Worm (Caenorhabditis elegans) whole organism, L4 larva: ENCODE data around the gene tatn-1.

Experiments used
- T26A8.4 ChIP-seq: fragments of 200-800 bp; sonication (Bioruptor generic); IDR thresholded peaks from 2 replicates; pipeline ENCODE4 v1.3.6; 2022; ENCODE audit warnings: missing genetic modification characterization, missing compliant biosample characterization
- Y105C5A.15 ChIP-seq: fragments of 200-800 bp; sonication (Bioruptor generic); IDR thresholded peaks from 2 replicates; pipeline ENCODE4 v1.3.6; 2022; ENCODE audit warnings: missing genetic modification characterization, missing compliant biosample characterization
- Y48G9A.11 ChIP-seq: fragments of 200-800 bp; sonication (Bioruptor generic); IDR thresholded peaks from 2 replicates; pipeline ENCODE4 v1.3.6; 2022; ENCODE audit warnings: missing genetic modification reagents, missing genetic modification characterization, missing compliant biosample characterization
- Y5F2A.4 ChIP-seq: fragments of 200-800 bp; sonication (Bioruptor generic); optimal IDR thresholded peaks from 2 replicates; lab custom pipeline; 2018; ENCODE audit warnings: mild to moderate bottlenecking, missing genetic modification characterization, missing compliant biosample characterization
- Y75B8A.6 ChIP-seq: fragments of 200-800 bp; sonication (Bioruptor generic); IDR thresholded peaks from 2 replicates; pipeline ENCODE4 v1.3.6; 2022; ENCODE audit warnings: missing genetic modification reagents, missing genetic modification characterization, missing compliant biosample characterization
- aha-1 ChIP-seq: fragments of 150-350 bp; peaks from one replicate; lab custom pipeline; 2014; ENCODE audit warnings: missing biosample characterization, missing genetic modification characterization
- ama-1 ChIP-seq: fragments of 150-350 bp; optimal IDR thresholded peaks from 2 replicates; lab custom pipeline; 2014; ENCODE audit warnings: inconsistent platforms, mixed read lengths
- arid-1 ChIP-seq: fragments of 200-800 bp; sonication (Bioruptor generic); conservative IDR thresholded peaks from 2 replicates; pipeline ENCODE4 v1.3.6; 2022; ENCODE audit warnings: missing genetic modification reagents, missing genetic modification characterization, missing compliant biosample characterization
- daf-8 ChIP-seq: fragments of 200-800 bp; sonication (Bioruptor generic); IDR thresholded peaks from 2 replicates; pipeline ENCODE4 v1.3.6; 2022; ENCODE audit warnings: missing genetic modification characterization, missing compliant biosample characterization
- dmd-6 ChIP-seq: fragments of 200-800 bp; sonication (Bioruptor generic); IDR thresholded peaks from 2 replicates; pipeline ENCODE4 v1.3.6; 2022; ENCODE audit warnings: missing genetic modification reagents, missing genetic modification characterization, missing compliant biosample characterization
- dmd-9 ChIP-seq: fragments of 200-800 bp; sonication (Bioruptor generic); IDR thresholded peaks from 2 replicates; pipeline ENCODE4 v1.3.6; 2022; ENCODE audit warnings: missing genetic modification reagents, missing genetic modification characterization, missing compliant biosample characterization
- dve-1 ChIP-seq: sonication (generic microtip); optimal IDR thresholded peaks from 2 replicates; lab custom pipeline; 2017; ENCODE audit warnings: antibody characterized with exemption, mild to moderate bottlenecking, missing genetic modification characterization, missing compliant biosample characterization; ENCODE audit not compliant: insufficient read depth
- egl-27 ChIP-seq: sonication (generic microtip); optimal IDR thresholded peaks from 3 replicates; lab custom pipeline; 2017; ENCODE audit warnings: missing biosample characterization, missing genetic modification reagents, missing genetic modification characterization
- egl-43 ChIP-seq: fragments of 200-800 bp; sonication (Bioruptor generic); IDR thresholded peaks from 2 replicates; pipeline ENCODE4 v1.3.6; 2022; ENCODE audit warnings: missing genetic modification reagents, missing genetic modification characterization, missing compliant biosample characterization
- fos-1 ChIP-seq: fragments of 150-350 bp; optimal IDR thresholded peaks from 2 replicates; lab custom pipeline; 2014; ENCODE audit warnings: missing biosample characterization, missing genetic modification characterization
- hif-1 ChIP-seq, 2 experiments: sonication (generic microtip); optimal IDR thresholded peaks; 2 replicates each; lab custom pipeline; 2016 to 2017; ENCODE audit warnings: missing compliant biosample characterization in 2 of 2, missing genetic modification characterization in 2 of 2, missing genetic modification reagents in 2 of 2, missing genotype in 2 of 2, mild to moderate bottlenecking in 1 of 2
- hlh-11 ChIP-seq: fragments of 200-800 bp; sonication (Bioruptor generic); optimal IDR thresholded peaks from 2 replicates; lab custom pipeline; 2018; ENCODE audit warnings: mild to moderate bottlenecking, missing genetic modification characterization, missing compliant biosample characterization
- hlh-30 ChIP-seq: sonication (generic microtip); optimal IDR thresholded peaks from 2 replicates; lab custom pipeline; 2017; ENCODE audit warnings: antibody characterized with exemption, mild to moderate bottlenecking, missing genetic modification characterization, missing compliant biosample characterization; ENCODE audit not compliant: insufficient read depth
- hmg-1.1 ChIP-seq: fragments of 200-800 bp; sonication (Bioruptor generic); IDR thresholded peaks from 2 replicates; pipeline ENCODE4 v1.3.6; 2022; ENCODE audit warnings: missing genetic modification reagents, missing genetic modification characterization, missing compliant biosample characterization
- jun-1 ChIP-seq: fragments of 150-350 bp; optimal IDR thresholded peaks from 2 replicates; lab custom pipeline; 2014; ENCODE audit warnings: missing biosample characterization, missing genetic modification reagents, missing genetic modification characterization
- lin-13 ChIP-seq: fragments of 150-350 bp; optimal IDR thresholded peaks from 2 replicates; lab custom pipeline; 2014; ENCODE audit warnings: missing biosample characterization, missing genetic modification reagents, missing genetic modification characterization
- lin-15B ChIP-seq: fragments of 150-350 bp; sonication (generic microtip); optimal IDR thresholded peaks from 3 replicates; lab custom pipeline; 2014; ENCODE audit warnings: missing biosample characterization, missing genetic modification characterization
- lin-39 ChIP-seq: fragments of 150-350 bp; optimal IDR thresholded peaks from 2 replicates; lab custom pipeline; 2014; ENCODE audit warnings: missing biosample characterization, missing genetic modification reagents, missing genetic modification characterization
- madf-5 ChIP-seq, 2 experiments: fragments of 200-800 bp; sonication (Bioruptor generic); IDR thresholded peaks; 2 replicates each; pipeline ENCODE4 v1.3.6; 2022; ENCODE audit warnings: missing compliant biosample characterization in 2 of 2, missing genetic modification characterization in 2 of 2
- mes-2 ChIP-seq: sonication (generic microtip); optimal IDR thresholded peaks from 2 replicates; lab custom pipeline; 2016; ENCODE audit warnings: missing genotype, mild to moderate bottlenecking, missing genetic modification characterization, missing compliant biosample characterization; ENCODE audit not compliant: poor library complexity, severe bottlenecking
- nhr-11 ChIP-seq: fragments of 150-350 bp; optimal IDR thresholded peaks from 2 replicates; lab custom pipeline; 2014; ENCODE audit warnings: missing biosample characterization, missing genetic modification characterization
- nhr-25 ChIP-seq: sonication (generic microtip); optimal IDR thresholded peaks from 2 replicates; lab custom pipeline; 2017; ENCODE audit warnings: missing genetic modification characterization, mild to moderate bottlenecking, missing compliant biosample characterization, antibody characterized with exemption, moderate library complexity, borderline replicate concordance; ENCODE audit not compliant: insufficient read depth
- nhr-41 ChIP-seq: fragments of 200-800 bp; sonication (Bioruptor generic); IDR thresholded peaks from 2 replicates; pipeline ENCODE4 v1.3.6; 2022; ENCODE audit warnings: missing genetic modification reagents, missing genetic modification characterization, missing compliant biosample characterization
- nhr-42 ChIP-seq: fragments of 200-800 bp; sonication (Bioruptor generic); IDR thresholded peaks from 2 replicates; pipeline ENCODE4 v1.3.6; 2022; ENCODE audit warnings: missing genetic modification characterization, missing compliant biosample characterization
- nhr-48 ChIP-seq: sonication (generic microtip); optimal IDR thresholded peaks from 2 replicates; lab custom pipeline; 2016; ENCODE audit warnings: mild to moderate bottlenecking, missing genetic modification characterization, missing compliant biosample characterization
- pha-4 ChIP-seq, 2 experiments: fragments of 150-350 bp in 1 of 2; fragments of 200-800 bp in 1 of 2; sonication (Bioruptor generic) in 1 of 2; IDR thresholded peaks in 1 of 2; optimal IDR thresholded peaks in 1 of 2; 2 replicates each; pipeline versions ENCODE4 v1.3.6 to Lab custom; 2014 to 2022; ENCODE audit warnings: missing genetic modification characterization in 2 of 2, missing genetic modification reagents in 2 of 2, missing biosample characterization in 1 of 2, missing compliant biosample characterization in 1 of 2
- pqm-1 ChIP-seq: sonication (generic microtip); optimal IDR thresholded peaks from 2 replicates; lab custom pipeline; 2017; ENCODE audit warnings: missing biosample characterization, missing genetic modification characterization
- set-16 ChIP-seq: fragments of 200-800 bp; sonication (Bioruptor generic); IDR thresholded peaks from 2 replicates; pipeline ENCODE4 v1.3.6; 2022; ENCODE audit warnings: missing genetic modification reagents, missing genetic modification characterization, missing compliant biosample characterization
- skn-1 ChIP-seq: fragments of 150-350 bp; optimal IDR thresholded peaks from 2 replicates; lab custom pipeline; 2014; ENCODE audit warnings: missing biosample characterization, missing genetic modification characterization
- spr-1 ChIP-seq: sonication (generic microtip); optimal IDR thresholded peaks from 2 replicates; lab custom pipeline; 2016; ENCODE audit warnings: mild to moderate bottlenecking, missing genetic modification characterization, missing compliant biosample characterization
- unc-130 ChIP-seq: sonication (generic microtip); optimal IDR thresholded peaks from 2 replicates; lab custom pipeline; 2016; ENCODE audit warnings: missing genetic modification reagents, missing genetic modification characterization, missing compliant biosample characterization
- vab-7 ChIP-seq: fragments of 200-800 bp; sonication (Bioruptor generic); IDR thresholded peaks from 2 replicates; pipeline ENCODE4 v1.3.6; 2022; ENCODE audit warnings: missing genetic modification reagents, missing genetic modification characterization, missing compliant biosample characterization
- zfp-2 ChIP-seq: sonication (generic microtip); optimal IDR thresholded peaks from 2 replicates; lab custom pipeline; 2016; ENCODE audit warnings: mild to moderate bottlenecking, missing genetic modification characterization, missing compliant biosample characterization
- zip-2 ChIP-seq: fragments of 150-350 bp; optimal IDR thresholded peaks from 2 replicates; lab custom pipeline; 2014; ENCODE audit warnings: missing biosample characterization, missing genetic modification characterization
- ztf-7 ChIP-seq: fragments of 150-350 bp; optimal IDR thresholded peaks from 2 replicates; lab custom pipeline; 2014; ENCODE audit warnings: missing biosample characterization, missing genetic modification characterization

Gene tatn-1

DNA sequence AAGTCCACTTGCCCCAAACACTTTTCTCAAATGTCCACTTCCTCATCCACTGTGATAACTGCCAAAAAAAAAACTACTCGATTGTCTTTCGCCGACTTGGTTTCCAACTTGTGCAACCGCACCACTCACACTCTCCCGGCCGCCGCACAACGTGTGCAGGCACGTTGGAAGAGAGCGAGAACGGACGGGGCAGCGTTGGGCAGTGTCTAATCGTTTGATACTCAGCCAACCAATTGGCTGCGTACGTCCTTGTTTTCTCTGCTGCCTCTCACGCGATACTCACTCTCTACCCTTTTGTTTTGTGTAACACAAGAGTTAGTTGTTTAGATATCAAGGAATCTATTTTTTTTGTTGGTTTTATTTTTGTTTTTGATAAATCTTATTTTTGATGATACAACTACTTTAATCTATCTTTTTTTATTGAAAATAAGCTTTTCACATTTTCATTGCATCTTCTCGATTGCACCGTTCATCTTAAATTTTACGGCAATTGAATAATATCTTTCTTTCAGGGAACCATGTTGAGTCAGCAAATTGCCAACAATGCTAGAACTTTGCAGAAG, 37.2 kb upstream of the tatn-1 start, which contains the start of gene sucl-1 (continued):
- TF ChIP-seq dmd-9 (GFP tag; lab: Robert Waterston, UW) (no peak), spr-1 (peak; percentile 74), T26A8.4 (GFP tag; lab: Robert Waterston, UW) (peak; percentile 69; the same call in 1 of the 2 replicates), nhr-25 (tag; lab: Kevin White, UChicago) (peak; percentile 85), dmd-6 (GFP tag; lab: Robert Waterston, UW) (peak; percentile 87), skn-1 (tag; lab: Kevin White, UChicago) (no peak), hlh-30 (tag; lab: Kevin White, UChicago) (peak; percentile 83), fos-1 (tag; lab: Kevin White, UChicago) (no peak), egl-27 (tag; lab: Kevin White, UChicago) (no peak), Y105C5A.15 (no peak), aha-1 (tag; lab: Kevin White, UChicago) (peak; percentile 100), Y75B8A.6 (no peak), unc-130 (GFP tag; lab: Kevin White, UChicago) (no peak), lin-15B (tag; lab: Kevin White, UChicago) (no peak), hlh-11 (tag; lab: Kevin White, UChicago) (peak; percentile 94), hif-1 (tag; optimal IDR thresholded peaks at IDR 0.05; lab: Kevin White, UChicago) (peak in 1 of 2 experiments; percentile 85), vab-7 (GFP tag; lab: Robert Waterston, UW) (peak; percentile 35; the same call in 1 of the 2 replicates), Y5F2A.4 (GFP tag; lab: Kevin White, UChicago) (no peak), ztf-7 (tag; lab: Kevin White, UChicago) (no peak), lin-13 (GFP tag; lab: Kevin White, UChicago) (peak; percentile 91)

DNA sequence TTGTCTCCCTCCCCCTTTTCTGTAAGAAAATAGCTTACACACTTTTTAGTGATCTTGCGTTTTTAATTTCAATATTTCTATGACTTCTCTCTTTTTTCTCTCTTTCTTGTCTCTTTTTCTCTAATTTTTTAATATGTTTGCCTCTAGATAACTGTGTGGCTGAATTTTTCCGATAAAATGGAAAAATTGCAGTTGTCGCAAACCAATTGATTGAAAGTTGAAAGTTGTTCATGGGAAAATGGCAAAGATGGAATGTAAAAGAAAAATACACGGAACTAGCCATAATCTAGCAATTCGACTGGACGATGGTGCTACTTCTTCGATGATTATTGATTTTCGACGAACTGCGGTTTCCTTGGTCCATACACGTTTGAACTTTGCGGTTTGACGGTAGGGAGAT, 35.0 kb upstream of the tatn-1 start:
- TF ChIP-seq nhr-48 (no peak), arid-1 (GFP tag; lab: Robert Waterston, UW) (no peak), zfp-2 (tag; lab: Kevin White, UChicago) (no peak), nhr-11 (no peak), dve-1 (peak; percentile 15), zip-2 (tag; lab: Kevin White, UChicago) (no peak), ama-1 (no peak), dmd-6 (GFP tag; lab: Robert Waterston, UW) (peak; percentile 19; the same call in 1 of the 2 replicates), Y5F2A.4 (GFP tag; lab: Kevin White, UChicago) (no peak), pha-4 (GFP tag; IDR thresholded peaks at IDR 0.05; lab: Robert Waterston, UW) (no peak), pha-4 (tag; optimal IDR thresholded peaks at IDR 0.05; lab: Kevin White, UChicago) (no peak), daf-8 (GFP tag; lab: Robert Waterston, UW) (no peak), pqm-1 (tag; lab: Kevin White, UChicago) (peak; percentile 28), lin-39 (tag; lab: Kevin White, UChicago) (no peak), Y48G9A.11 (GFP tag; lab: Robert Waterston, UW) (no peak), jun-1 (tag; lab: Kevin White, UChicago) (no peak), Y105C5A.15 (no peak), unc-130 (GFP tag; lab: Kevin White, UChicago) (no peak)

DNA sequence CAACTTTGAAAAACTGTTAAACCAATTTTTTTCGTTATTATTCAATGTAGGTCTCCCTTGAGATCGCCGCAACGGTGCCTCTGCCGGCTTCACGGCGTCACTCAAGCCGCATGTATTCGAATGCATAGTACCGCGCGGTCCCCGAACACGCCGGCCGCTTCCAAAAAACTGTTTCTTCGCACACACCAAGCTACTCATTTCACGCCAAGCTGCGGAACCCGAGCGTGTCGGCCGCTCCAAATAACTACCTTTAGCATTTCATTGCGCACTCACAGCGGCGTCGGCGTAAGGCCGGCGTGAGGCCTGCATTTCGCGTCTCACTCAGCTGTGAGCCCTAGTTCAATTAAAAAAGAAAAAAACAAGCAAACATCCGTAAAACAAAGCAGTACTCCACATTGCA, 34.2 kb upstream of the tatn-1 start:
- TF ChIP-seq hmg-1.1 (peak; percentile 35; the same call in 1 of the 2 replicates), Y75B8A.6 (no peak), mes-2 (tag; lab: Kevin White, UChicago) (peak; percentile 41), madf-5 (GFP tag; IDR thresholded peaks at IDR 0.05; lab: Robert Waterston, UW) (no peak), set-16 (GFP tag; lab: Robert Waterston, UW) (peak; percentile 69), T26A8.4 (GFP tag; lab: Robert Waterston, UW) (peak; percentile 8; the same call in 1 of the 2 replicates), nhr-41 (GFP tag; lab: Robert Waterston, UW) (no peak), nhr-42 (GFP tag; lab: Robert Waterston, UW) (0 out of 2 replicates have a peak, but pooled peaks have one; percentile 39), egl-43 (peak; percentile 37; the same call in 1 of the 2 replicates)
- TF ChIP-seq, all 104 proteins: peak for 6
